Worm (Caenorhabditis elegans): Measurements from ENCODE around the gene F46B6.10.

DNA sequence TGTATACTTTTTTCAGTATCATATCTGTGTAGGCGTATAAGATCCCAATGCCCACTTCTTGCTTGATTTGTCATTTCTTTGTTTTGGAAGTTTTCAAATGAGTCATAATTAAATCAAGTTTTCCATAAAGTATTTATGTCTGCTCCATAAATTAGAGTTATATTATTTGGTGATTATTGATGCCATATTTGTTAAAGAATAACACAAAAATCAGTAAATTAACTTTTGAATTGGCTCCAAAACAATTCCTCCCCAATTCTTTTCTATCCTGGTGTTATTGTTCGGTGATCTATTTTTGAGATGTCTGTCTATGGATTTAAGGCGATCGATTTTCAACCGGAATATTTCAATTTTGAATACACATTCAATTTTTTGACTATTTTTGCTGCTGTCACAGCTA, 3.3 kb upstream of the F46B6.10 start, which contains the start of gene sru-37:
- TF ChIP-seq ztf-7 (tag; optimal IDR thresholded peaks at IDR 0.05) (no peak), ama-1 (optimal IDR thresholded peaks at IDR 0.05) (no peak), fos-1 (tag; optimal IDR thresholded peaks at IDR 0.05) (no peak), fkh-10 (GFP tag; optimal IDR thresholded peaks at IDR 0.05) (no peak), pqm-1 (tag; optimal IDR thresholded peaks at IDR 0.05) (no peak), nhr-237 (tag; optimal IDR thresholded peaks at IDR 0.05) (no peak), nhr-11 (tag; optimal IDR thresholded peaks at IDR 0.05) (no peak), unc-62 (GFP tag; optimal IDR thresholded peaks at IDR 0.05 in 1 of 2) (no peak), unc-62 (tag; optimal IDR thresholded peaks at IDR 0.05) (no peak), zag-1 (tag; optimal IDR thresholded peaks at IDR 0.05) (no peak)
